Fruit fly (Drosophila melanogaster): Measurements from ENCODE around the gene sty.

The sty gene

DNA sequence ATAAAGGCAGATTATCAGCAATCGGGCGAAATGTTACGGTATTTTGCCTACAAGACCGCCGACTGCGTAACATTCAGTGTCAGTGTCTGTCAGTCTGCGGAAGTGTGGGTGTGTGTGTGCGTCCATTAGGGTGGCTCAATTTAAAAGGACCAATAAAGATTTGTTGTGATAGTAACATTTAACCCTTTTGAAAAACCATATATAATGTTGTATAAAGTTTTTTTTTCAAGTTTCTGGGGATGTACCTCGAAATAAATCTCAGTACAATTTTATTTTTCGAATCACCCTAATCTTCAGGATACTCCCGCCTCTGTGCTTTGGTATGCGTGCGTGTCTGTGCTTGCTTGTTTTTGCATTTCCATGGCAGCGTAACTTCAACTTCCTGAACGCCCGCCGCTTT is 48.1 kb upstream of the sty start (continued):
- TF ChIP-seq pum (GFP tag; optimal IDR thresholded peaks at IDR 0.05): no peak
- TF ChIP-seq hb (GFP tag; IDR thresholded peaks at IDR 0.05; ENCODE audit: partially characterized antibody): no peak
- peak; percentile 20 for TF ChIP-seq CG6654 (GFP tag; optimal IDR thresholded peaks at IDR 0.05)
- TF ChIP-seq Chrac-16 (GFP tag; optimal IDR thresholded peaks at IDR 0.05): peak; percentile 47
- TF ChIP-seq CG7839 (tag; optimal IDR thresholded peaks at IDR 0.05): peak; percentile 79
- no peak for TF ChIP-seq CG10321 (GFP tag; IDR thresholded peaks at IDR 0.05)
- TF ChIP-seq Adf1 (GFP tag; IDR thresholded peaks at IDR 0.05): peak; percentile 41; the same call in 1 of the 2 replicates
- TF ChIP-seq btn (GFP tag; optimal IDR thresholded peaks at IDR 0.05): no peak
- peak; percentile 66 for TF ChIP-seq mam (GFP tag; optimal IDR thresholded peaks at IDR 0.05)
- peak; percentile 38; the same call in 1 of the 2 replicates for TF ChIP-seq klu (GFP tag; IDR thresholded peaks at IDR 0.05)
- peak; percentile 45; the same call in 1 of the 2 replicates for TF ChIP-seq E2f2 (GFP tag; IDR thresholded peaks at IDR 0.05)
- TF ChIP-seq CG13287 (GFP tag; IDR thresholded peaks at IDR 0.05; ENCODE audit: partially characterized antibody): no peak
- TF ChIP-seq CG12659 (GFP tag; optimal IDR thresholded peaks at IDR 0.05): peak; percentile 65
- peak; percentile 27 for TF ChIP-seq luna (GFP tag; optimal IDR thresholded peaks at IDR 0.05)
- peak; percentile 79 for TF ChIP-seq schlank (tag; optimal IDR thresholded peaks at IDR 0.05)
- peak; percentile 83 for TF ChIP-seq Dek (tag; optimal IDR thresholded peaks at IDR 0.05)
- TF ChIP-seq Fer2 (tag; optimal IDR thresholded peaks at IDR 0.05): peak; percentile 72
- peak; percentile 75 for TF ChIP-seq CG17359 (tag; optimal IDR thresholded peaks at IDR 0.05)
- TF ChIP-seq Pdp1 (GFP tag; optimal IDR thresholded peaks at IDR 0.05): peak; percentile 54 to 69
- no peak for TF ChIP-seq fru (optimal IDR thresholded peaks at IDR 0.05)
- TF ChIP-seq TFAM (GFP tag; optimal IDR thresholded peaks at IDR 0.05): no peak
- TF ChIP-seq bsh (GFP tag; optimal IDR thresholded peaks at IDR 0.05): peak in 1 of 2 experiments; percentile 68
- TF ChIP-seq ewg (GFP tag; optimal IDR thresholded peaks at IDR 0.05): peak; percentile 5
- no peak for TF ChIP-seq HmgD (GFP tag; optimal IDR thresholded peaks at IDR 0.05)
- TF ChIP-seq nom (GFP tag; optimal IDR thresholded peaks at IDR 0.05): peak; percentile 15
- peak; percentile 72 for TF ChIP-seq her (GFP tag; optimal IDR thresholded peaks at IDR 0.05)
- no peak for TF ChIP-seq ato (GFP tag; IDR thresholded peaks at IDR 0.05; ENCODE audit: partially characterized antibody)
- no peak for TF ChIP-seq CG3065 (GFP tag; optimal IDR thresholded peaks at IDR 0.05)
- peak; percentile 76 for TF ChIP-seq grau (tag; optimal IDR thresholded peaks at IDR 0.05)
- TF ChIP-seq CG10654 (GFP tag; optimal IDR thresholded peaks at IDR 0.05): peak; percentile 31
- peak; percentile 59 for TF ChIP-seq Sox102F (GFP tag; optimal IDR thresholded peaks at IDR 0.05)
- TF ChIP-seq maf-S (GFP tag; optimal IDR thresholded peaks at IDR 0.05): peak; percentile 34
- peak; percentile 64 for TF ChIP-seq CG30403 (GFP tag; optimal IDR thresholded peaks at IDR 0.05)
- peak; percentile 83 for TF ChIP-seq CG15269 (tag; optimal IDR thresholded peaks at IDR 0.05)
- peak; percentile 39; the same call in 1 of the 2 replicates for TF ChIP-seq sisA (GFP tag; IDR thresholded peaks at IDR 0.05)
- TF ChIP-seq pnt (GFP tag; optimal IDR thresholded peaks at IDR 0.05): peak; percentile 26
- peak; percentile 17 for TF ChIP-seq Abd-B (GFP tag; optimal IDR thresholded peaks at IDR 0.05)
- peak; percentile 35 for TF ChIP-seq CG1647 (GFP tag; optimal IDR thresholded peaks at IDR 0.05)
- TF ChIP-seq salm (tag; optimal IDR thresholded peaks at IDR 0.05): peak; percentile 65
- no peak for TF ChIP-seq sna (GFP tag; IDR thresholded peaks at IDR 0.05; ENCODE audit: partially characterized antibody)
- TF ChIP-seq nerfin-2 (GFP tag; IDR thresholded peaks at IDR 0.05; ENCODE audit: partially characterized antibody): no peak
- peak; percentile 19 for TF ChIP-seq Jarid2 (GFP tag; optimal IDR thresholded peaks at IDR 0.05)
- peak; percentile 94 for TF ChIP-seq Hmr (GFP tag; optimal IDR thresholded peaks at IDR 0.05)
- no peak for TF ChIP-seq Poxn (GFP tag; IDR thresholded peaks at IDR 0.05)
- TF ChIP-seq oc (tag; optimal IDR thresholded peaks at IDR 0.05): peak; percentile 51
- TF ChIP-seq corto (GFP tag; optimal IDR thresholded peaks at IDR 0.05): no peak
- TF ChIP-seq CG1832 (GFP tag; optimal IDR thresholded peaks at IDR 0.05): no peak
- TF ChIP-seq Dbx (GFP tag; IDR thresholded peaks at IDR 0.05): peak; percentile 66; the same call in 2 of the 3 replicates
- peak; percentile 43 for TF ChIP-seq CG12155 (GFP tag; optimal IDR thresholded peaks at IDR 0.05)
- TF ChIP-seq slp2 (GFP tag; optimal IDR thresholded peaks at IDR 0.05): peak; percentile 28
